Worm (Caenorhabditis elegans) whole organism, young adult: Measurements from ENCODE around the gene K03B8.8.

Experiments
- B0035.1 ChIP-seq: sonication (generic microtip); optimal IDR thresholded peaks from 2 replicates; lab custom pipeline; 2016; ENCODE audit warnings: missing genetic modification characterization, mild to moderate bottlenecking, missing compliant biosample characterization, missing genotype, missing genetic modification reagents
- B0336.3 ChIP-seq: fragments of 200-800 bp; sonication (Bioruptor generic); IDR thresholded peaks from 2 replicates; pipeline ENCODE4 v1.3.6; 2022; ENCODE audit warnings: missing genetic modification characterization, missing compliant biosample characterization
- D2030.7 ChIP-seq: fragments of 200-800 bp; sonication (Bioruptor generic); IDR thresholded peaks from 2 replicates; pipeline ENCODE4 v1.3.6; 2022; ENCODE audit warnings: missing genetic modification reagents, missing genetic modification characterization, missing compliant biosample characterization
- F22D6.2 ChIP-seq: sonication (generic microtip); optimal IDR thresholded peaks from 2 replicates; lab custom pipeline; 2016; ENCODE audit warnings: mild to moderate bottlenecking, missing genetic modification characterization, missing compliant biosample characterization
- F23B12.7 ChIP-seq: sonication (generic microtip); optimal IDR thresholded peaks from 2 replicates; lab custom pipeline; 2017; ENCODE audit warnings: missing genetic modification characterization, mild to moderate bottlenecking, missing compliant biosample characterization, antibody characterized with exemption, moderate library complexity; ENCODE audit not compliant: insufficient read depth
- F37B4.10 ChIP-seq: fragments of 200-800 bp; sonication (Bioruptor generic); IDR thresholded peaks from 2 replicates; pipeline ENCODE4 v1.3.6; 2022; ENCODE audit warnings: missing genetic modification characterization, missing compliant biosample characterization
- F52B5.7 ChIP-seq: sonication (generic microtip); optimal IDR thresholded peaks from 2 replicates; lab custom pipeline; 2016; ENCODE audit warnings: mild to moderate bottlenecking, missing genetic modification characterization, missing compliant biosample characterization
- K12H6.12 ChIP-seq: fragments of 200-800 bp; sonication (Bioruptor generic); optimal IDR thresholded peaks from 2 replicates; lab custom pipeline; 2018; ENCODE audit warnings: mild to moderate bottlenecking, missing genetic modification characterization, missing compliant biosample characterization
- Y67H2A.10 ChIP-seq: fragments of 200-800 bp; sonication (Bioruptor generic); conservative IDR thresholded peaks from 2 replicates; pipeline ENCODE4 v1.3.6; 2022; ENCODE audit warnings: missing genetic modification reagents, missing genetic modification characterization, missing compliant biosample characterization
- Y95B8A.8 ChIP-seq: fragments of 200-800 bp; sonication (Bioruptor generic); IDR thresholded peaks from 2 replicates; pipeline ENCODE4 v1.3.6; 2022; ENCODE audit warnings: missing genetic modification reagents, missing genetic modification characterization, missing compliant biosample characterization
- ama-1 ChIP-seq, 3 experiments: fragments of 150-350 bp in 1 of 3; sonication (generic microtip) in 2 of 3; optimal IDR thresholded peaks; 2 replicates each; lab custom pipeline; 2014 to 2018; ENCODE audit warnings: missing biosample characterization in 2 of 3, missing genetic modification characterization in 2 of 3, missing genetic modification reagents in 2 of 3
- attf-6 ChIP-seq: fragments of 200-800 bp; sonication (Bioruptor generic); IDR thresholded peaks from 2 replicates; pipeline ENCODE4 v1.3.6; 2022; ENCODE audit warnings: missing genetic modification reagents, missing genetic modification characterization, missing compliant biosample characterization
- cebp-1 ChIP-seq, 2 experiments: fragments of 200-800 bp in 1 of 2; sonication (Bioruptor generic) in 1 of 2; sonication (generic microtip) in 1 of 2; IDR thresholded peaks in 1 of 2; optimal IDR thresholded peaks in 1 of 2; 2 replicates each; pipeline versions ENCODE4 v1.3.6 to Lab custom; 2017 to 2022; ENCODE audit warnings: missing compliant biosample characterization in 2 of 2, missing genetic modification characterization in 2 of 2, mild to moderate bottlenecking in 1 of 2, missing genetic modification reagents in 1 of 2, moderate library complexity in 1 of 2
- ceh-100 ChIP-seq: fragments of 200-800 bp; sonication (Bioruptor generic); IDR thresholded peaks from 2 replicates; pipeline ENCODE4 v1.3.6; 2022; ENCODE audit warnings: missing genetic modification reagents, missing genetic modification characterization, missing compliant biosample characterization
- ceh-91 ChIP-seq: fragments of 200-800 bp; sonication (Bioruptor generic); IDR thresholded peaks from 2 replicates; pipeline ENCODE4 v1.3.6; 2022; ENCODE audit warnings: missing genetic modification reagents, missing genetic modification characterization, missing compliant biosample characterization
- chd-7 ChIP-seq: sonication (generic microtip); optimal IDR thresholded peaks from 2 replicates; lab custom pipeline; 2016; ENCODE audit warnings: mild to moderate bottlenecking, missing genetic modification characterization, moderate library complexity, missing compliant biosample characterization
- dox-1 ChIP-seq: fragments of 200-800 bp; sonication (Bioruptor generic); IDR thresholded peaks from 2 replicates; pipeline ENCODE4 v1.3.6; 2022; ENCODE audit warnings: missing genetic modification reagents, missing genetic modification characterization, missing compliant biosample characterization
- him-1 ChIP-seq: sonication (generic microtip); optimal IDR thresholded peaks from 2 replicates; lab custom pipeline; 2016; ENCODE audit warnings: missing genotype, missing genetic modification reagents, missing genetic modification characterization, missing compliant biosample characterization
- hlh-12 ChIP-seq: sonication (generic microtip); optimal IDR thresholded peaks from 2 replicates; lab custom pipeline; 2016; ENCODE audit warnings: missing genetic modification characterization, missing compliant biosample characterization
- hlh-26 ChIP-seq: fragments of 200-800 bp; sonication (Bioruptor generic); conservative IDR thresholded peaks from 2 replicates; pipeline ENCODE4 v1.3.6; 2022; ENCODE audit warnings: missing genetic modification reagents, missing genetic modification characterization, missing compliant biosample characterization
- hmg-1.2 ChIP-seq: fragments of 200-800 bp; sonication (Bioruptor generic); IDR thresholded peaks from 2 replicates; pipeline ENCODE4 v1.3.6; 2022; ENCODE audit warnings: missing genetic modification reagents, missing genetic modification characterization, missing compliant biosample characterization
- hmg-20 ChIP-seq: fragments of 200-800 bp; sonication (Bioruptor generic); IDR thresholded peaks from 2 replicates; pipeline ENCODE4 v1.3.6; 2022; ENCODE audit warnings: missing genetic modification reagents, missing genetic modification characterization, missing compliant biosample characterization
- hrde-1 ChIP-seq: sonication (generic microtip); optimal IDR thresholded peaks from 2 replicates; lab custom pipeline; 2016; ENCODE audit warnings: missing genetic modification characterization, mild to moderate bottlenecking, missing compliant biosample characterization, moderate library complexity, missing genotype, missing genetic modification reagents, borderline replicate concordance
- lin-54 ChIP-seq: fragments of 200-800 bp; sonication (Bioruptor generic); optimal IDR thresholded peaks from 2 replicates; lab custom pipeline; 2018; ENCODE audit warnings: mild to moderate bottlenecking, missing genetic modification characterization, missing compliant biosample characterization
- lir-1 ChIP-seq: fragments of 200-800 bp; sonication (Bioruptor generic); conservative IDR thresholded peaks from 2 replicates; pipeline ENCODE4 v1.3.6; 2022; ENCODE audit warnings: missing genetic modification reagents, missing genetic modification characterization, missing compliant biosample characterization
- madf-10 ChIP-seq: sonication (generic microtip); optimal IDR thresholded peaks from 2 replicates; lab custom pipeline; 2016; ENCODE audit warnings: mild to moderate bottlenecking, missing genetic modification characterization, missing compliant biosample characterization
- madf-6 ChIP-seq: fragments of 200-800 bp; sonication (Bioruptor generic); IDR thresholded peaks from 2 replicates; pipeline ENCODE4 v1.3.6; 2022; ENCODE audit warnings: missing genetic modification reagents, missing genetic modification characterization, missing compliant biosample characterization
- mes-4 ChIP-seq: sonication (generic microtip); optimal IDR thresholded peaks from 2 replicates; lab custom pipeline; 2016; ENCODE audit warnings: missing genotype, missing genetic modification characterization, missing compliant biosample characterization
- nfya-2 ChIP-seq: fragments of 200-800 bp; sonication (Bioruptor generic); IDR thresholded peaks from 2 replicates; pipeline ENCODE4 v1.3.6; 2022; ENCODE audit warnings: missing genetic modification reagents, missing genetic modification characterization, missing compliant biosample characterization
- rcor-1 ChIP-seq: fragments of 200-800 bp; sonication (Bioruptor generic); IDR thresholded peaks from 2 replicates; pipeline ENCODE4 v1.3.6; 2022; ENCODE audit warnings: missing genetic modification reagents, missing genetic modification characterization, missing compliant biosample characterization
- rec-8 ChIP-seq, 2 experiments: sonication (generic microtip); optimal IDR thresholded peaks; 2 replicates each; lab custom pipeline; 2016; ENCODE audit warnings: mild to moderate bottlenecking in 2 of 2, missing genetic modification characterization in 2 of 2, missing genetic modification reagents in 2 of 2, missing genotype in 2 of 2, missing biosample characterization in 1 of 2, missing compliant biosample characterization in 1 of 2, moderate library complexity in 1 of 2
- repo-1 ChIP-seq: sonication (generic microtip); optimal IDR thresholded peaks from 2 replicates; lab custom pipeline; 2017; ENCODE audit warnings: mild to moderate bottlenecking, missing genetic modification characterization, missing compliant biosample characterization
- sea-2 ChIP-seq: fragments of 200-800 bp; sonication (Bioruptor generic); IDR thresholded peaks from 2 replicates; pipeline ENCODE4 v1.3.6; 2022; ENCODE audit warnings: missing genetic modification characterization, missing compliant biosample characterization
- snpc-1.1 ChIP-seq: sonication (generic microtip); optimal IDR thresholded peaks from 2 replicates; lab custom pipeline; 2017; ENCODE audit warnings: missing genetic modification characterization, mild to moderate bottlenecking, missing compliant biosample characterization, antibody characterized with exemption, moderate library complexity, missing genotype, missing genetic modification reagents; ENCODE audit not compliant: insufficient read depth
- snpc-4 ChIP-seq, 5 experiments: fragments of 150-350 bp in 1 of 5; sonication (generic microtip) in 4 of 5; optimal IDR thresholded peaks; 2 replicates each; lab custom pipeline; 2014 to 2018; ENCODE audit warnings: missing genetic modification characterization in 5 of 5, missing biosample characterization in 3 of 5, antibody characterized with exemption in 2 of 5, mild to moderate bottlenecking in 2 of 5, missing compliant biosample characterization in 2 of 5, missing genotype in 2 of 5, moderate library complexity in 2 of 5, missing genetic modification reagents in 1 of 5
- somi-1 ChIP-seq: fragments of 200-800 bp; sonication (Bioruptor generic); optimal IDR thresholded peaks from 2 replicates; lab custom pipeline; 2018; ENCODE audit warnings: mild to moderate bottlenecking, missing genetic modification characterization, missing compliant biosample characterization
- unc-62 ChIP-seq: fragments of 150-350 bp; optimal IDR thresholded peaks from 2 replicates; lab custom pipeline; 2014; ENCODE audit warnings: missing biosample characterization, missing genetic modification reagents, missing genetic modification characterization
- zfh-2 ChIP-seq: fragments of 200-800 bp; sonication (Bioruptor generic); conservative IDR thresholded peaks from 2 replicates; pipeline ENCODE4 v1.3.6; 2022; ENCODE audit warnings: missing genetic modification reagents, missing genetic modification characterization, missing compliant biosample characterization
- ztf-26 ChIP-seq: sonication (generic microtip); optimal IDR thresholded peaks from 2 replicates; lab custom pipeline; 2017; ENCODE audit warnings: missing genetic modification characterization, missing compliant biosample characterization
- ztf-3 ChIP-seq: fragments of 200-800 bp; sonication (Bioruptor generic); optimal IDR thresholded peaks from 2 replicates; lab custom pipeline; 2018; ENCODE audit warnings: mild to moderate bottlenecking, missing genetic modification characterization, missing compliant biosample characterization

Gene K03B8.8

ce11 chrV:11410902-11411561 is at the start of gene K03B8.8, which contains the start of gene grl-3:
TSS of gene K03B8.8 (minus strand) at chrV:11411002.
TSS of gene grl-3 (plus strand) at chrV:11411511.
- TF ChIP-seq F52B5.7 (no peak), mes-4 (tag; lab: Kevin White, UChicago) (no peak), ama-1 (optimal IDR thresholded peaks at IDR 0.05; lab: Kevin White, UChicago) (no peak), ama-1 (GFP tag; optimal IDR thresholded peaks at IDR 0.05; lab: Kevin White, UChicago) (no peak), madf-10 (tag; lab: Kevin White, UChicago) (no peak), hlh-26 (GFP tag; lab: Robert Waterston, UW) (no peak), chd-7 (tag; lab: Kevin White, UChicago) (no peak), lin-54 (no peak), nfya-2 (GFP tag; lab: Robert Waterston, UW) (no peak), F23B12.7 (tag; lab: Kevin White, UChicago) (no peak), him-1 (tag; lab: Kevin White, UChicago) (no peak), attf-6 (GFP tag; lab: Robert Waterston, UW) (no peak), ztf-3 (GFP tag; lab: Kevin White, UChicago) (no peak), snpc-4 (GFP tag; optimal IDR thresholded peaks at IDR 0.05; lab: Kevin White, UChicago) (no peak), snpc-4 (tag; optimal IDR thresholded peaks at IDR 0.05; lab: Kevin White, UChicago) (no peak), hmg-1.2 (no peak), cebp-1 (GFP tag; IDR thresholded peaks at IDR 0.05; lab: Robert Waterston, UW) (no peak), cebp-1 (tag; optimal IDR thresholded peaks at IDR 0.05; lab: Kevin White, UChicago) (no peak), snpc-1.1 (no peak), madf-6 (GFP tag; lab: Robert Waterston, UW) (no peak)
- TF ChIP-seq, all 124 proteins: peak for 0

ce11 chrV:11459255-11459654 is 48.5 kb upstream of the K03B8.8 start, which contains the start of gene T11F9.1:
TSS of gene T11F9.1 (plus strand) at chrV:11459555.
- TF ChIP-seq hrde-1 (tag; lab: Kevin White, UChicago) (no peak), B0035.1 (no peak), rcor-1 (no peak), somi-1 (GFP tag; lab: Kevin White, UChicago) (no peak), dox-1 (GFP tag; lab: Robert Waterston, UW) (no peak), unc-62 (GFP tag; lab: Kevin White, UChicago) (no peak), F22D6.2 (tag; lab: Kevin White, UChicago) (no peak)

- TF ChIP-seq D2030.7 (no peak), repo-1 (no peak), ztf-26 (tag; lab: Kevin White, UChicago) (no peak), B0336.3 (GFP tag; lab: Robert Waterston, UW) (no peak), sea-2 (no peak), F37B4.10 (GFP tag; lab: Robert Waterston, UW) (no peak), K12H6.12 (tag; lab: Kevin White, UChicago) (no peak), rec-8 (tag; optimal IDR thresholded peaks at IDR 0.05; lab: Kevin White, UChicago) (no peak), hmg-20 (GFP tag; lab: Robert Waterston, UW) (no peak), ceh-100 (no peak), zfh-2 (no peak), ceh-91 (no peak), Y67H2A.10 (no peak), lir-1 (GFP tag; lab: Robert Waterston, UW) (no peak), Y95B8A.8 (GFP tag; lab: Robert Waterston, UW) (no peak), hlh-12 (tag; lab: Kevin White, UChicago) (no peak)
Observed at ce11 chrV:11454917-11455316, 44.1 kb upstream of the K03B8.8 start.
